Fruit fly (Drosophila melanogaster) whole organism, adult: ENCODE measurements around the gene Ace.

Experiments
- CG11617 ChIP-seq: fragments of 200-800 bp; sonication (Bioruptor generic); optimal IDR thresholded peaks from 2 replicates; lab custom pipeline; 2017; ENCODE audit warnings: mild to moderate bottlenecking, missing biosample characterization, missing genetic modification reagents, missing genetic modification characterization
- CG12768 ChIP-seq: fragments of 200-800 bp; sonication (Bioruptor generic); optimal IDR thresholded peaks from 2 replicates; lab custom pipeline; 2017; ENCODE audit warnings: missing biosample characterization, missing genetic modification characterization, mild to moderate bottlenecking, moderate library complexity, missing genetic modification reagents
- CG14711 ChIP-seq: fragments of 200-800 bp; sonication (Bioruptor generic); optimal IDR thresholded peaks from 2 replicates; lab custom pipeline; 2018; ENCODE audit warnings: missing biosample characterization, mild to moderate bottlenecking, missing genetic modification characterization, moderate library complexity
- CG1620 ChIP-seq: fragments of 200-800 bp; sonication (Bioruptor generic); optimal IDR thresholded peaks from 2 replicates; lab custom pipeline; 2016; ENCODE audit warnings: missing biosample characterization, missing genetic modification characterization
- CG33017 ChIP-seq: fragments of 200-800 bp; sonication (Bioruptor generic); optimal IDR thresholded peaks from 2 replicates; lab custom pipeline; 2018; ENCODE audit warnings: missing biosample characterization, mild to moderate bottlenecking, missing genetic modification characterization, moderate library complexity
- CG5204 ChIP-seq: fragments of 200-800 bp; sonication (Bioruptor generic); optimal IDR thresholded peaks from 2 replicates; lab custom pipeline; 2016; ENCODE audit warnings: missing biosample characterization, missing genetic modification characterization
- CG7045 ChIP-seq: fragments of 200-800 bp; sonication (Bioruptor generic); optimal IDR thresholded peaks from 2 replicates; lab custom pipeline; 2017; ENCODE audit warnings: missing biosample characterization, mild to moderate bottlenecking, missing genetic modification characterization
- CG7101 ChIP-seq: fragments of 200-800 bp; sonication (Bioruptor generic); optimal IDR thresholded peaks from 2 replicates; lab custom pipeline; 2018; ENCODE audit warnings: missing biosample characterization, mild to moderate bottlenecking, missing genetic modification characterization, moderate library complexity
- Clk ChIP-seq: fragments of 200-800 bp; sonication (Bioruptor generic); optimal IDR thresholded peaks from 2 replicates; lab custom pipeline; 2017; ENCODE audit warnings: missing biosample characterization, missing genetic modification characterization
- Crg-1 ChIP-seq: fragments of 200-800 bp; sonication (Bioruptor generic); optimal IDR thresholded peaks from 2 replicates; lab custom pipeline; 2016; ENCODE audit warnings: missing biosample characterization, missing genetic modification characterization
- Hr96 ChIP-seq: fragments of 200-800 bp; sonication (Bioruptor generic); optimal IDR thresholded peaks from 2 replicates; lab custom pipeline; 2016; ENCODE audit warnings: missing biosample characterization, missing genetic modification characterization
- Mnt ChIP-seq: fragments of 200-800 bp; sonication (Bioruptor generic); optimal IDR thresholded peaks from 2 replicates; lab custom pipeline; 2016; ENCODE audit warnings: missing biosample characterization, mild to moderate bottlenecking, missing genetic modification characterization
- bab1 ChIP-seq: fragments of 200-800 bp; sonication (Bioruptor generic); optimal IDR thresholded peaks from 3 replicates; lab custom pipeline; 2019; ENCODE audit warnings: missing biosample characterization, mild to moderate bottlenecking, missing genetic modification characterization, moderate library complexity
- cic ChIP-seq: fragments of 200-800 bp; sonication (Bioruptor generic); optimal IDR thresholded peaks from 2 replicates; lab custom pipeline; 2017; ENCODE audit warnings: missing biosample characterization, mild to moderate bottlenecking, missing genetic modification characterization, moderate library complexity
- cnc ChIP-seq, 2 experiments: fragments of >200 bp; optimal IDR thresholded peaks; 2 replicates each; lab custom pipeline; 2017
- kay ChIP-seq: fragments of 200-800 bp; sonication (Bioruptor generic); peaks from one replicate; lab custom pipeline; 2016; ENCODE audit warnings: missing biosample characterization, missing genetic modification characterization, borderline replicate concordance
- ovo ChIP-seq: fragments of 200-800 bp; sonication (Bioruptor generic); optimal IDR thresholded peaks from 2 replicates; lab custom pipeline; 2016; ENCODE audit warnings: missing biosample characterization, missing genetic modification characterization
- pad ChIP-seq: fragments of 200-800 bp; sonication (Bioruptor generic); optimal IDR thresholded peaks from 3 replicates; lab custom pipeline; 2017; ENCODE audit warnings: missing biosample characterization, missing genetic modification characterization, mild to moderate bottlenecking, moderate library complexity, missing genetic modification reagents
- tj ChIP-seq: fragments of 200-800 bp; sonication (Bioruptor generic); optimal IDR thresholded peaks from 3 replicates; lab custom pipeline; 2017; ENCODE audit warnings: missing biosample characterization, mild to moderate bottlenecking, missing genetic modification characterization, moderate library complexity
- toe ChIP-seq: fragments of 200-800 bp; sonication (Bioruptor generic); optimal IDR thresholded peaks from 2 replicates; lab custom pipeline; 2016; ENCODE audit warnings: missing biosample characterization, missing genetic modification characterization

Gene Ace

DNA sequence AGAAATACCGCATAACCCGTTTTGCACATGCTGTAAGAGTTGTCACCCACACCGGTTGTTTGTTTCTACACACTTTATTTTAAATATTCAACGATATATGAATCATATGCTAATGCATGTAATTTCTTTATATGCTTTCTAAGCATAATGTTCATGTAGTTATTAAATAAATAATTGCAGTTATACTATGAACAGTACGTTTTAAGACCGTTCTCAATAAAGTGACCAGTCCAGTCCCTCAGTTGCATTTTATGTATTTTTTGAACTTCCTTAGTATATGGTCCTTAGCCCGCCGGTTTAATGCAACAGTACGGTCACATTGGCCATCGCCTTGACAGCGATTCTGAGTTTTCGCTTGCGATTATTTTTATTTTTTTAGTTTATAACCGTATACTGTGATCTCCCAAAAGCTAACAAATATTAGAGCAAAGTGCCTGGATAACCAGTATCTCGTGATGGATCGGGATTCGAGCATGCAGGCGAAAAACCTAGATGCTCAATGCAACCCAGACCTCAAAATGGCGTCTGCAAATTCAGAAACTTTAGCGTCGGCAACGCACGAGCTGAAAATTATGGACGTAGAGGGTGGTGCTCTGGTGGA is 4.8 kb upstream of the Ace start, which contains the start of gene Ravus:
Gene Ravus, minus strand, starts transcription at position 1 of the 601 bp plus-strand sequence.
- peak; percentile 21 for TF ChIP-seq pad
- peak; percentile 51 for TF ChIP-seq Mnt
- no peak for TF ChIP-seq Clk
- no peak for TF ChIP-seq CG12768 (GFP tag; lab: Kevin White, UChicago)
- TF ChIP-seq cic (GFP tag; lab: Kevin White, UChicago), result no peak
- TF ChIP-seq bab1 (GFP tag; lab: Kevin White, UChicago), result peak; percentile 49
- peak; percentile 45 for TF ChIP-seq CG33017 (tag; lab: Kevin White, UChicago)
- TF ChIP-seq CG7045 (GFP tag; lab: Kevin White, UChicago), result peak; percentile 19
- TF ChIP-seq tj (GFP tag; lab: Kevin White, UChicago), result peak; percentile 14
- TF ChIP-seq CG1620 (GFP tag; lab: Kevin White, UChicago), result no peak
- peak; percentile 58 for TF ChIP-seq CG7101 (tag; lab: Kevin White, UChicago)
- TF ChIP-seq CG14711, result peak; percentile 96
- TF ChIP-seq ovo (GFP tag; lab: Kevin White, UChicago), result no peak
- TF ChIP-seq Hr96 (GFP tag; lab: Kevin White, UChicago), result peak; percentile 38
- peak; percentile 76 for TF ChIP-seq toe
- TF ChIP-seq Crg-1 (GFP tag; lab: Kevin White, UChicago), result no peak
- TF ChIP-seq kay (GFP tag; lab: Kevin White, UChicago), result no peak
- TF ChIP-seq CG5204 (GFP tag; lab: Kevin White, UChicago), result peak; percentile 66
- TF ChIP-seq cnc (optimal IDR thresholded peaks at IDR 0.05; lab: Kevin White, UChicago), result no peak
- peak; percentile 42 for TF ChIP-seq CG11617 (GFP tag; lab: Kevin White, UChicago)

DNA sequence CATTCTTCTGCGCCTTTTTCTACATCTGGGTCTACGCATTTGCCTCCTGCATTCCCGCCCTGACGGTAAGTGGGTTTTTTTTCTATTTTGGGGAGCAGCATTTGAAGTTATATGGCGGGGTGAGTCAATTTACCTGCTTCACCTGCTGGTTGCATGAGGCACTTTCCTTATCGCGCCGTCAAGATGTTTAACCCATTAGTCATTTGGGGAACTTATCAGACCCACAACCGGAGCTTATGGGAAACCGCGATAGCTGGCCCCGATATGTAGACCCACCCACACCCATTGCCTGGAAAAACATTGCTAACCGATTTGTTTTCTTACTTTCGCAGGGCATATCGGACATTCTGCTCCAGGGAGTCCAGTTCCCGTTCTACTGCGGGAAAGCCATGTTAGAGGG is 2.4 kb upstream of the Ace start:
- TF ChIP-seq CG12768 (GFP tag; lab: Kevin White, UChicago) (no peak), toe (no peak), CG1620 (GFP tag; lab: Kevin White, UChicago) (no peak)

DNA sequence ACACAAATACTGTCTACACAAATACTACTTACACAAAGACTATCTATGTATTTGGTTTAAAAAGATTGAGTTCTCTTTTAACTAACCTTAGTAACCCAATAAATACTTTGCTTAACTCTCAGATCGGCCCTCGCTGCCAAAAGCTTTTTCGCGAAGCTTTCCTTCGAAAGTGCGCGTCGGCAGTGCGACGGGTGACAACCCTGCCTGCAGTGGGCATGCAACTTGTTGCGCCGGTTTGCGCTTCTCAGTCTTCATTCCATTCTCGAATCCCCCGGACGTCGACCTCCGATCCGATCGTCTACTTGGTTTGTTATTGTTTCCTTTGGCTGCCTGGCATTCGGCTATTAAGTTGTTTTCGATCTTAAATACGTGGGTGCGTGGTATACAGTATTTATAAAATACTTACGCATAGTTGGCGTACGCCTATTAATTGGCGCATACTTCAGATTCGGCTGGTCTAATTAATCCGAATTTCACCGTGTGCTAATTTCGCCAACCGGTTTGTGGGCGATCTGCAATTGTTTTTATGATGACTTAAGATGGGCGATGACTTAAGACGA is 877 bp upstream of the Ace start, which contains the start of gene CG11686:
Gene CG11686, plus strand, starts transcription at position 243 of the 560 bp plus-strand sequence.
- TF ChIP-seq tj (GFP tag; lab: Kevin White, UChicago) (no peak), CG5204 (GFP tag; lab: Kevin White, UChicago) (peak; percentile 6), Hr96 (GFP tag; lab: Kevin White, UChicago) (no peak), CG14711 (peak; percentile 94), CG12768 (GFP tag; lab: Kevin White, UChicago) (peak; percentile 49), toe (no peak), Clk (no peak), Crg-1 (GFP tag; lab: Kevin White, UChicago) (no peak), bab1 (GFP tag; lab: Kevin White, UChicago) (peak; percentile 28), cic (GFP tag; lab: Kevin White, UChicago) (no peak), Mnt (peak; percentile 27)

DNA sequence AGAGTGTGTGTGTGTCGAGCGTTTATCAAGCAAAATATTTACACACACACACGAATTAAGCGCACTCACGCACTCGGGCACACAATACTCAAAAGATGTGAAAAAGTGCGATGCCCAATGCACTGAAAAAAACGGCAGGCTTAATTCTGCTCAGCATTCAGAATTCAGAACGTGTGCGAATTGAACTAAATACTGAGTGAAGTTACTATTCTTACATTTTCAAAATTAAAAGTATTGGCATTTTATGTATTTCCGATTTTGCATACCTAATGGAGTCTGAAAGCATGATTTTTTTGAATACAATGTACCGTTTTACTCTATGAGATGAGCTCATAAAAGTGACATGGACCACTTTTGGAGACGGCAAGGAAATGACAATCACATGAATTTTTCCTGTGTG is 2.2 kb downstream of the Ace start:
- no peak for TF ChIP-seq bab1 (GFP tag; lab: Kevin White, UChicago)
- no peak for TF ChIP-seq CG5204 (GFP tag; lab: Kevin White, UChicago)
- TF ChIP-seq cnc (optimal IDR thresholded peaks at IDR 0.05; lab: Kevin White, UChicago), result no peak
- TF ChIP-seq cic (GFP tag; lab: Kevin White, UChicago), result no peak
- no peak for TF ChIP-seq tj (GFP tag; lab: Kevin White, UChicago)
- TF ChIP-seq CG1620 (GFP tag; lab: Kevin White, UChicago), result no peak
- no peak for TF ChIP-seq toe

DNA sequence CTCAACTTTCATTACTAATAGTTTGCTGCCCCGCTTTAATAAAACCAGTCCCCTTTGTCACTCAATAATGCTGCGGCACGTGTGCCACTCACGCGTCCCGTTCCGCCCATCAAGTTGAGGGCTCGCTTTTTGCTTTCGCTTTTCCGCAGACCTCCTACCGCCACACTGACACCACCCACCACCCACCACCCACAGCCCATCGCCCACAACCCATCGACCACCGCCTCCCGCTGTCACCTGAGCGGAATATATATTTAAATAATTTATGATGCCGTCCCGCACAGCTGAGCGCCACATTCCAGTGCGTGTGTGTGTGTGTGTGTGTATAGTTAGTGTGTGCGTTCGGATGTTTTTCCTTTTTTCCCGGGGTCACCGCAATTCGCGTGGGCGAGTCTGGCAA is 17.6 kb downstream of the Ace start:
- TF ChIP-seq bab1 (GFP tag; lab: Kevin White, UChicago) (no peak), Mnt (no peak), Clk (no peak), cic (GFP tag; lab: Kevin White, UChicago) (no peak), toe (no peak), tj (GFP tag; lab: Kevin White, UChicago) (no peak), CG11617 (GFP tag; lab: Kevin White, UChicago) (no peak), Hr96 (GFP tag; lab: Kevin White, UChicago) (no peak), CG1620 (GFP tag; lab: Kevin White, UChicago) (no peak), Crg-1 (GFP tag; lab: Kevin White, UChicago) (no peak), CG7101 (tag; lab: Kevin White, UChicago) (no peak), ovo (GFP tag; lab: Kevin White, UChicago) (no peak), cnc (optimal IDR thresholded peaks at IDR 0.05; lab: Kevin White, UChicago) (no peak), CG12768 (GFP tag; lab: Kevin White, UChicago) (no peak), CG14711 (no peak)

DNA sequence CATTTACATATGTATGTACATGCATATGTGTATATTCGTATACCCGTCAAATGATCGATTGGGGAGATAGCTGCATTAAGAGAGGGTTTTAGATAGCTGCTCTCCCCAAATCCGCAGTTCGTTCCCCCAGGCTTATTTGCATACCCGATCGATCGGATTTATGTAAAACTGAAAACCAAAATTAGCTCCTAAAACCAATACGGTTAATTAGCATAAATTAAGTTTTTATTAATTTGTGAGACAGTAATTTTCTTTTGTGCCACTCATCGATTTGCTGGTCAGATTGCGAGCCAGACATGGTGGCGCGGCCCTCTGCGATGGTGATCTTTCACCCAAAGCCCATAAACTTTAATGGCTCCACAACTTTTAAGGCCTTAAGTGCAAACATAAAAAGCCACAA is 28.1 kb downstream of the Ace start:
- TF ChIP-seq CG12768 (GFP tag; lab: Kevin White, UChicago), result no peak
- TF ChIP-seq CG7045 (GFP tag; lab: Kevin White, UChicago), result no peak
- TF ChIP-seq pad, result no peak
- TF ChIP-seq CG11617 (GFP tag; lab: Kevin White, UChicago), result no peak
- TF ChIP-seq bab1 (GFP tag; lab: Kevin White, UChicago), result no peak
- no peak for TF ChIP-seq tj (GFP tag; lab: Kevin White, UChicago)
- no peak for TF ChIP-seq CG33017 (tag; lab: Kevin White, UChicago)
- TF ChIP-seq toe, result no peak
- TF ChIP-seq CG7101 (tag; lab: Kevin White, UChicago), result no peak
- TF ChIP-seq cic (GFP tag; lab: Kevin White, UChicago), result no peak
- no peak for TF ChIP-seq Crg-1 (GFP tag; lab: Kevin White, UChicago)
- TF ChIP-seq ovo (GFP tag; lab: Kevin White, UChicago), result no peak
- TF ChIP-seq CG1620 (GFP tag; lab: Kevin White, UChicago), result no peak
- no peak for TF ChIP-seq CG14711
- TF ChIP-seq Clk, result no peak
- TF ChIP-seq Mnt, result no peak
